Worm (Caenorhabditis elegans): Measurements from ENCODE around the gene B0545.4.

DNA sequence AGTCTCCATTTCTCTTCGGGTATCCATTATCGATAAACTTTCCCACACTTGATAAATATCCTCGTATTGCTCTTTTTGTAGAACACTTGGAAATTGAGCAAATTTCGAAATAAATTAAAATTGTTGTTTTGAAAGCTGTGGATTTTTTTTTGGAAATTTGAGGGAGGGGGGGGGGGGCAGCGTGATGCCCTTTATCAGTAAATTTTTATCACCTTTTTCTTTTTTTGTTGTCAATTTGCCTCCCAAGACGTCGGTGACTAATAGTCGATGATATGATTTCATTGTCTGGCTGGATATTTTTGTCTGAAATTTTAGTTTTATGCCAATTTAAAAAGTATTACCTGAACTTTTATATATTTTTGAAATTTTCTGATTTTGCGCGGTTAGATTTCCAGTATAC, 19.2 kb downstream of the B0545.4 start, which contains the start of gene scl-23:
- TF ChIP-seq lsy-2 (tag; optimal IDR thresholded peaks at IDR 0.05) (no peak), mes-2 (tag; optimal IDR thresholded peaks at IDR 0.05; ENCODE audit: poor library complexity, severe bottlenecking) (no peak), Y5F2A.4 (GFP tag; optimal IDR thresholded peaks at IDR 0.05) (no peak), aha-1 (tag) (no peak), rbr-2 (tag; optimal IDR thresholded peaks at IDR 0.05) (no peak), fkh-10 (GFP tag; optimal IDR thresholded peaks at IDR 0.05) (no peak), lin-13 (GFP tag; optimal IDR thresholded peaks at IDR 0.05) (no peak), aly-2 (tag; optimal IDR thresholded peaks at IDR 0.05) (no peak), ces-1 (GFP tag; optimal IDR thresholded peaks at IDR 0.05) (no peak), unc-39 (tag; optimal IDR thresholded peaks at IDR 0.05) (no peak), ztf-11 (tag; optimal IDR thresholded peaks at IDR 0.05) (no peak), set-16 (GFP tag; IDR thresholded peaks at IDR 0.05) (no peak), F49E8.2 (tag; optimal IDR thresholded peaks at IDR 0.05; ENCODE audit: borderline replicate concordance) (no peak)
